Worm (Caenorhabditis elegans) whole organism, L1 larva: ENCODE measurements around the gene C27D6.12.

ENCODE experiments used
- C04F5.9 ChIP-seq: sonication (generic microtip); optimal IDR thresholded peaks from 2 replicates; lab custom pipeline; 2016; ENCODE audit warnings: missing genetic modification characterization, missing compliant biosample characterization
- C16A3.4 ChIP-seq: fragments of 150-350 bp; optimal IDR thresholded peaks from 2 replicates; lab custom pipeline; 2014; ENCODE audit warnings: missing biosample characterization, missing genetic modification characterization
- aha-1 ChIP-seq: fragments of 150-350 bp; optimal IDR thresholded peaks from 2 replicates; lab custom pipeline; 2014; ENCODE audit warnings: missing biosample characterization, missing genetic modification characterization
- alr-1 ChIP-seq: fragments of 200-800 bp; sonication (Bioruptor generic); optimal IDR thresholded peaks from 2 replicates; lab custom pipeline; 2018; ENCODE audit warnings: borderline replicate concordance, mild to moderate bottlenecking, missing genetic modification characterization, missing compliant biosample characterization
- aly-2 ChIP-seq: fragments of 150-350 bp; optimal IDR thresholded peaks from 2 replicates; lab custom pipeline; 2014; ENCODE audit warnings: missing biosample characterization, missing genetic modification characterization
- blmp-1 ChIP-seq: fragments of 150-350 bp; optimal IDR thresholded peaks from 2 replicates; lab custom pipeline; 2014; ENCODE audit warnings: missing biosample characterization, missing genetic modification characterization
- ceh-63 ChIP-seq: fragments of 200-800 bp; sonication (Bioruptor generic); optimal IDR thresholded peaks from 2 replicates; lab custom pipeline; 2018; ENCODE audit warnings: mild to moderate bottlenecking, missing genetic modification characterization, missing compliant biosample characterization
- ceh-8 ChIP-seq: fragments of 200-800 bp; sonication (Bioruptor generic); optimal IDR thresholded peaks from 2 replicates; lab custom pipeline; 2018; ENCODE audit warnings: mild to moderate bottlenecking, missing genetic modification characterization, moderate library complexity, missing compliant biosample characterization
- ceh-82 ChIP-seq, 3 experiments: fragments of 150-350 bp in 1 of 3; sonication (generic microtip) in 2 of 3; optimal IDR thresholded peaks; 2 replicates each; lab custom pipeline; 2014 to 2017; ENCODE audit warnings: missing biosample characterization in 3 of 3, missing genetic modification characterization in 3 of 3
- dpl-1 ChIP-seq, 3 experiments: fragments of 150-350 bp in 2 of 3; sonication (generic microtip) in 1 of 3; optimal IDR thresholded peaks; 2 replicates each; lab custom pipeline; 2014 to 2017; ENCODE audit warnings: missing biosample characterization in 3 of 3, missing genetic modification characterization in 3 of 3, missing genetic modification reagents in 3 of 3
- dsc-1 ChIP-seq: sonication (generic microtip); optimal IDR thresholded peaks from 2 replicates; lab custom pipeline; 2016; ENCODE audit warnings: mild to moderate bottlenecking, missing genetic modification characterization, missing compliant biosample characterization
- egl-13 ChIP-seq: sonication (generic microtip); optimal IDR thresholded peaks from 2 replicates; lab custom pipeline; 2016; ENCODE audit warnings: missing genotype, missing genetic modification reagents, missing genetic modification characterization, missing compliant biosample characterization
- elt-2 ChIP-seq: sonication (generic microtip); optimal IDR thresholded peaks from 2 replicates; lab custom pipeline; 2016; ENCODE audit warnings: missing genetic modification characterization, mild to moderate bottlenecking, inconsistent platforms, missing compliant biosample characterization, missing genetic modification reagents
- elt-3 ChIP-seq, 6 experiments: fragments of 150-350 bp in 1 of 6; sonication (generic microtip); optimal IDR thresholded peaks; 2 replicates each; lab custom pipeline; 2017 to 2018; ENCODE audit warnings: missing biosample characterization in 6 of 6, missing genetic modification characterization in 6 of 6, inconsistent platforms in 1 of 6
- fkh-10 ChIP-seq: sonication (generic microtip); optimal IDR thresholded peaks from 2 replicates; lab custom pipeline; 2017; ENCODE audit warnings: missing biosample characterization, missing genetic modification reagents, missing genetic modification characterization
- fkh-8 ChIP-seq: sonication (generic microtip); optimal IDR thresholded peaks from 2 replicates; lab custom pipeline; 2016; ENCODE audit warnings: mild to moderate bottlenecking, missing genetic modification characterization, missing compliant biosample characterization
- fos-1 ChIP-seq: fragments of 150-350 bp; optimal IDR thresholded peaks from 2 replicates; lab custom pipeline; 2014; ENCODE audit warnings: missing biosample characterization, missing genetic modification characterization
- hlh-17 ChIP-seq: fragments of 200-800 bp; sonication (Bioruptor generic); optimal IDR thresholded peaks from 2 replicates; lab custom pipeline; 2018; ENCODE audit warnings: missing genetic modification characterization, mild to moderate bottlenecking, missing compliant biosample characterization, moderate library complexity, borderline replicate concordance
- hlh-4 ChIP-seq: sonication (generic microtip); optimal IDR thresholded peaks from 2 replicates; lab custom pipeline; 2016; ENCODE audit warnings: mild to moderate bottlenecking, missing genetic modification characterization, missing compliant biosample characterization
- hpl-2 ChIP-seq: fragments of 150-350 bp; optimal IDR thresholded peaks from 2 replicates; lab custom pipeline; 2014; ENCODE audit warnings: missing biosample characterization, missing genetic modification reagents, missing genetic modification characterization
- irx-1 ChIP-seq: sonication (generic microtip); optimal IDR thresholded peaks from 2 replicates; lab custom pipeline; 2016; ENCODE audit warnings: missing genetic modification characterization, missing compliant biosample characterization
- jun-1 ChIP-seq: fragments of 150-350 bp; optimal IDR thresholded peaks from 2 replicates; lab custom pipeline; 2014; ENCODE audit warnings: missing biosample characterization, missing genetic modification reagents, missing genetic modification characterization
- lin-13 ChIP-seq: fragments of 150-350 bp; optimal IDR thresholded peaks from 2 replicates; lab custom pipeline; 2014; ENCODE audit warnings: missing biosample characterization, missing genetic modification reagents, missing genetic modification characterization
- lin-15B ChIP-seq: fragments of 150-350 bp; sonication (generic microtip); optimal IDR thresholded peaks from 3 replicates; lab custom pipeline; 2014; ENCODE audit warnings: missing biosample characterization, missing genetic modification characterization
- lir-3 ChIP-seq: sonication (generic microtip); optimal IDR thresholded peaks from 2 replicates; lab custom pipeline; 2016; ENCODE audit warnings: mild to moderate bottlenecking, missing genetic modification characterization, moderate library complexity, missing compliant biosample characterization; ENCODE audit not compliant: poor library complexity
- mab-9 ChIP-seq: fragments of 200-800 bp; sonication (Bioruptor generic); IDR thresholded peaks from 2 replicates; pipeline ENCODE4 v1.3.6; 2022; ENCODE audit warnings: missing genetic modification reagents, missing genetic modification characterization, missing compliant biosample characterization
- mef-2 ChIP-seq: fragments of 150-350 bp; optimal IDR thresholded peaks from 2 replicates; lab custom pipeline; 2014; ENCODE audit warnings: missing biosample characterization, missing genetic modification characterization
- mep-1 ChIP-seq: fragments of 150-350 bp; optimal IDR thresholded peaks from 2 replicates; lab custom pipeline; 2014; ENCODE audit warnings: missing biosample characterization, missing genetic modification characterization
- nhr-11 ChIP-seq: fragments of 150-350 bp; optimal IDR thresholded peaks from 2 replicates; lab custom pipeline; 2014; ENCODE audit warnings: missing biosample characterization, missing genetic modification characterization
- nhr-12 ChIP-seq: sonication (generic microtip); optimal IDR thresholded peaks from 2 replicates; lab custom pipeline; 2017; ENCODE audit warnings: missing biosample characterization, missing genetic modification characterization
- nhr-19 ChIP-seq: fragments of 200-800 bp; sonication (Bioruptor generic); conservative IDR thresholded peaks from 2 replicates; pipeline ENCODE4 v1.3.6; 2022; ENCODE audit warnings: missing genetic modification characterization, missing compliant biosample characterization
- nhr-20 ChIP-seq: sonication (generic microtip); optimal IDR thresholded peaks from 2 replicates; lab custom pipeline; 2016; ENCODE audit warnings: mild to moderate bottlenecking, missing genetic modification characterization, missing compliant biosample characterization
- nhr-237 ChIP-seq: fragments of 150-350 bp; optimal IDR thresholded peaks from 2 replicates; lab custom pipeline; 2014; ENCODE audit warnings: missing biosample characterization, missing genetic modification characterization
- nhr-47 ChIP-seq: sonication (generic microtip); optimal IDR thresholded peaks from 2 replicates; lab custom pipeline; 2016; ENCODE audit warnings: mild to moderate bottlenecking, missing genetic modification characterization, moderate library complexity, missing compliant biosample characterization
- nhr-77 ChIP-seq: fragments of 150-350 bp; optimal IDR thresholded peaks from 2 replicates; lab custom pipeline; 2014; ENCODE audit warnings: missing biosample characterization, missing genetic modification characterization
- nhr-84 ChIP-seq: sonication (generic microtip); optimal IDR thresholded peaks from 2 replicates; lab custom pipeline; 2017; ENCODE audit warnings: missing biosample characterization, missing genetic modification characterization
- pag-3 ChIP-seq: sonication (generic microtip); optimal IDR thresholded peaks from 2 replicates; lab custom pipeline; 2017; ENCODE audit warnings: missing genetic modification characterization, mild to moderate bottlenecking, missing compliant biosample characterization, antibody characterized with exemption, borderline replicate concordance; ENCODE audit not compliant: insufficient read depth
- pax-3 ChIP-seq: fragments of 200-800 bp; sonication (Bioruptor generic); optimal IDR thresholded peaks from 2 replicates; lab custom pipeline; 2018; ENCODE audit warnings: mild to moderate bottlenecking, missing genetic modification characterization, moderate library complexity, missing compliant biosample characterization
- rnt-1 ChIP-seq: sonication (generic microtip); optimal IDR thresholded peaks from 2 replicates; lab custom pipeline; 2016; ENCODE audit warnings: mild to moderate bottlenecking, missing genetic modification characterization, moderate library complexity, missing compliant biosample characterization
- snu-23 ChIP-seq: sonication (generic microtip); optimal IDR thresholded peaks from 2 replicates; lab custom pipeline; 2016; ENCODE audit warnings: missing genetic modification characterization, missing compliant biosample characterization
- sptf-1 ChIP-seq: fragments of 150-350 bp; optimal IDR thresholded peaks from 2 replicates; lab custom pipeline; 2014; ENCODE audit warnings: missing biosample characterization, missing genetic modification characterization
- sup-37 ChIP-seq: fragments of 200-800 bp; sonication (Bioruptor generic); optimal IDR thresholded peaks from 2 replicates; lab custom pipeline; 2018; ENCODE audit warnings: mild to moderate bottlenecking, missing genetic modification characterization, missing compliant biosample characterization
- swsn-7 ChIP-seq: sonication (generic microtip); optimal IDR thresholded peaks from 2 replicates; lab custom pipeline; 2016; ENCODE audit warnings: missing genetic modification characterization, missing compliant biosample characterization
- tbx-2 ChIP-seq: sonication (generic microtip); optimal IDR thresholded peaks from 2 replicates; lab custom pipeline; 2016; ENCODE audit warnings: missing genetic modification characterization, missing compliant biosample characterization
- tlp-1 ChIP-seq: fragments of 150-350 bp; optimal IDR thresholded peaks from 2 replicates; lab custom pipeline; 2014; ENCODE audit warnings: missing biosample characterization, missing genetic modification characterization
- unc-30 ChIP-seq: sonication (generic microtip); optimal IDR thresholded peaks from 2 replicates; lab custom pipeline; 2017; ENCODE audit warnings: missing biosample characterization, missing genetic modification characterization
- unc-62 ChIP-seq: fragments of 150-350 bp; optimal IDR thresholded peaks from 2 replicates; lab custom pipeline; 2014; ENCODE audit warnings: missing biosample characterization, missing genetic modification reagents, missing genetic modification characterization
- xbp-1 ChIP-seq: sonication (generic microtip); optimal IDR thresholded peaks from 2 replicates; lab custom pipeline; 2016; ENCODE audit warnings: missing genetic modification characterization, missing compliant biosample characterization
- zip-4 ChIP-seq: fragments of 200-800 bp; sonication (Bioruptor generic); optimal IDR thresholded peaks from 2 replicates; lab custom pipeline; 2018; ENCODE audit warnings: mild to moderate bottlenecking, missing genetic modification characterization, moderate library complexity, missing compliant biosample characterization
- ztf-11 ChIP-seq, 2 experiments: sonication (generic microtip); optimal IDR thresholded peaks; 2 replicates each; lab custom pipeline; 2016 to 2017; ENCODE audit warnings: missing genetic modification characterization in 2 of 2, missing biosample characterization in 1 of 2, missing compliant biosample characterization in 1 of 2
- ztf-4 ChIP-seq: fragments of 150-350 bp; optimal IDR thresholded peaks from 2 replicates; lab custom pipeline; 2014; ENCODE audit warnings: missing biosample characterization, missing genetic modification characterization

C27D6.12 gene

ce11 chrII:5211970-5212369, 34.2 kb upstream of the C27D6.12 start, which contains the start of gene C34F11.2:
TSS of gene C34F11.2 (plus strand) at chrII:5212270.
- TF ChIP-seq sptf-1 (tag; lab: Kevin White, UChicago) (no peak), nhr-19 (no peak)
- TF ChIP-seq, all 84 proteins: peak for 0

DNA sequence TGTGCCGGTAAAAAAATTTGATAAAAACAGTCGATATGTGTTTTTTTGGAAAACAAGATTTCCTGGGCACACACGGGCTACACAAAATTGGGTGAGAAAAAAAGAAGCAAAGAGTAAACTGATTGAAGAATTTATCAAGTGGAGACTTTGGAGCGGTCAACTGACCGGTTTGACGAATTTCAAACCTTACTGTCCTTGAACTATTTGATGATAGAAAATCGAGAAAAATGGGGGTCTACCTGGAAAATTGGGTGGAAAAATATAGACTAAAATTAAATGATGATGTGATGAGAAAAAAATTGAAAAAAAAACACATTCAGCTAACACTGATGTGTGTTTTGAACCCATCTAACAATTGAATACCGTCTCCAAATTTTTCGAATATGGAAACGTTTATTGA, 33.0 kb upstream of the C27D6.12 start, which contains the start of gene C34F11.8:
Gene C34F11.8 (minus strand): TSS at position 135 of the 400 bp plus-strand sequence.
- TF ChIP-seq mef-2 (tag; lab: Kevin White, UChicago) (no peak), elt-3 (tag; optimal IDR thresholded peaks at IDR 0.05; lab: Kevin White, UChicago) (peak in 2 of 6 experiments; percentile 38 to 78), mab-9 (GFP tag; lab: Robert Waterston, UW) (no peak), unc-30 (no peak), aha-1 (tag; lab: Kevin White, UChicago) (no peak), fkh-10 (GFP tag; lab: Kevin White, UChicago) (no peak), nhr-237 (no peak), C16A3.4 (tag; lab: Kevin White, UChicago) (peak; percentile 15), ceh-8 (GFP tag; lab: Kevin White, UChicago) (no peak), lin-15B (no peak), hlh-4 (tag; lab: Kevin White, UChicago) (no peak), pag-3 (tag; lab: Kevin White, UChicago) (no peak), lin-13 (no peak), fos-1 (tag; lab: Kevin White, UChicago) (no peak), nhr-12 (tag; lab: Kevin White, UChicago) (no peak), jun-1 (no peak), egl-13 (tag; lab: Kevin White, UChicago) (no peak), snu-23 (peak; percentile 27), swsn-7 (tag; lab: Kevin White, UChicago) (no peak), tlp-1 (tag; lab: Kevin White, UChicago) (no peak), unc-62 (GFP tag; lab: Kevin White, UChicago) (no peak), nhr-84 (tag; lab: Kevin White, UChicago) (no peak), tbx-2 (tag; lab: Kevin White, UChicago) (no peak), nhr-11 (no peak), fkh-8 (no peak), sup-37 (GFP tag; lab: Kevin White, UChicago) (no peak), blmp-1 (tag; lab: Kevin White, UChicago) (peak; percentile 10), dpl-1 (GFP tag; optimal IDR thresholded peaks at IDR 0.05; lab: Kevin White, UChicago) (no peak), dsc-1 (tag; lab: Kevin White, UChicago) (no peak), pax-3 (tag; lab: Kevin White, UChicago) (no peak), hpl-2 (no peak), sptf-1 (tag; lab: Kevin White, UChicago) (no peak), ztf-4 (tag; lab: Kevin White, UChicago) (no peak), mep-1 (tag; lab: Kevin White, UChicago) (peak; percentile 11), elt-2 (tag; lab: Kevin White, UChicago) (no peak), nhr-47 (no peak), ztf-11 (tag; optimal IDR thresholded peaks at IDR 0.05; lab: Kevin White, UChicago) (no peak), irx-1 (no peak), C04F5.9 (no peak), ceh-82 (tag; optimal IDR thresholded peaks at IDR 0.05; lab: Kevin White, UChicago) (no peak), aly-2 (tag; lab: Kevin White, UChicago) (no peak), hlh-17 (no peak), nhr-20 (peak; percentile 56), ceh-63 (GFP tag; lab: Kevin White, UChicago) (no peak), nhr-77 (tag; lab: Kevin White, UChicago) (no peak), xbp-1 (tag; lab: Kevin White, UChicago) (no peak), rnt-1 (tag; lab: Kevin White, UChicago) (no peak), lir-3 (no peak), alr-1 (tag; lab: Kevin White, UChicago) (no peak), zip-4 (GFP tag; lab: Kevin White, UChicago) (no peak)
